Worm (Caenorhabditis elegans) whole organism, young adult: ENCODE results near the gene C54C6.5.

Experiments
- B0035.1 ChIP-seq: sonication (generic microtip); optimal IDR thresholded peaks from 2 replicates; lab custom pipeline; 2016; ENCODE audit warnings: missing genetic modification characterization, mild to moderate bottlenecking, missing compliant biosample characterization, missing genotype, missing genetic modification reagents
- B0261.1 ChIP-seq: sonication (generic microtip); optimal IDR thresholded peaks from 2 replicates; lab custom pipeline; 2016; ENCODE audit warnings: mild to moderate bottlenecking, missing genetic modification characterization, moderate library complexity, missing compliant biosample characterization
- B0336.3 ChIP-seq: fragments of 200-800 bp; sonication (Bioruptor generic); IDR thresholded peaks from 2 replicates; pipeline ENCODE4 v1.3.6; 2022; ENCODE audit warnings: missing genetic modification characterization, missing compliant biosample characterization
- F33H1.4 ChIP-seq: fragments of 200-800 bp; sonication (Bioruptor generic); IDR thresholded peaks from 2 replicates; pipeline ENCODE4 v1.3.6; 2022; ENCODE audit warnings: missing genetic modification reagents, missing genetic modification characterization, missing compliant biosample characterization
- F57A8.1 ChIP-seq: fragments of 200-800 bp; sonication (Bioruptor generic); optimal IDR thresholded peaks from 2 replicates; lab custom pipeline; 2018; ENCODE audit warnings: mild to moderate bottlenecking, missing genetic modification characterization, moderate library complexity, missing compliant biosample characterization
- T26A5.8 ChIP-seq: sonication (generic microtip); optimal IDR thresholded peaks from 2 replicates; lab custom pipeline; 2016; ENCODE audit warnings: missing genetic modification characterization, missing compliant biosample characterization
- Y53G8AR.9 ChIP-seq: fragments of 200-800 bp; sonication (Bioruptor generic); conservative IDR thresholded peaks from 2 replicates; pipeline ENCODE4 v1.3.6; 2022; ENCODE audit warnings: missing genetic modification reagents, missing genetic modification characterization, missing compliant biosample characterization
- Y56A3A.18 ChIP-seq: fragments of 200-800 bp; sonication (Bioruptor generic); IDR thresholded peaks from 2 replicates; pipeline ENCODE4 v1.3.6; 2022; ENCODE audit warnings: missing genetic modification reagents, missing genetic modification characterization, missing compliant biosample characterization
- Y79H2A.3 ChIP-seq: fragments of 200-800 bp; sonication (Bioruptor generic); conservative IDR thresholded peaks from 2 replicates; pipeline ENCODE4 v1.3.6; 2022; ENCODE audit warnings: missing genetic modification reagents, missing genetic modification characterization, missing compliant biosample characterization
- ama-1 ChIP-seq, 3 experiments: fragments of 150-350 bp in 1 of 3; sonication (generic microtip) in 2 of 3; optimal IDR thresholded peaks; 2 replicates each; lab custom pipeline; 2014 to 2018; ENCODE audit warnings: missing biosample characterization in 2 of 3, missing genetic modification characterization in 2 of 3, missing genetic modification reagents in 2 of 3
- aptf-3 ChIP-seq: fragments of 200-800 bp; sonication (Bioruptor generic); IDR thresholded peaks from 2 replicates; pipeline ENCODE4 v1.3.6; 2022; ENCODE audit warnings: missing genetic modification characterization, missing compliant biosample characterization
- athp-1 ChIP-seq: sonication (generic microtip); optimal IDR thresholded peaks from 2 replicates; lab custom pipeline; 2017; ENCODE audit warnings: mild to moderate bottlenecking, missing genetic modification characterization, missing compliant biosample characterization
- ceh-100 ChIP-seq: fragments of 200-800 bp; sonication (Bioruptor generic); IDR thresholded peaks from 2 replicates; pipeline ENCODE4 v1.3.6; 2022; ENCODE audit warnings: missing genetic modification reagents, missing genetic modification characterization, missing compliant biosample characterization
- ceh-58 ChIP-seq: fragments of 200-800 bp; sonication (Bioruptor generic); IDR thresholded peaks from 2 replicates; pipeline ENCODE4 v1.3.6; 2022; ENCODE audit warnings: missing genetic modification characterization, missing compliant biosample characterization
- chd-7 ChIP-seq: sonication (generic microtip); optimal IDR thresholded peaks from 2 replicates; lab custom pipeline; 2016; ENCODE audit warnings: mild to moderate bottlenecking, missing genetic modification characterization, moderate library complexity, missing compliant biosample characterization
- dpl-1 ChIP-seq: fragments of 150-350 bp; optimal IDR thresholded peaks from 2 replicates; lab custom pipeline; 2014; ENCODE audit warnings: missing biosample characterization, missing genetic modification reagents, missing genetic modification characterization
- ets-4 ChIP-seq: fragments of 200-800 bp; sonication (Bioruptor generic); optimal IDR thresholded peaks from 2 replicates; lab custom pipeline; 2018; ENCODE audit warnings: mild to moderate bottlenecking, missing genetic modification characterization, missing compliant biosample characterization
- him-1 ChIP-seq: sonication (generic microtip); optimal IDR thresholded peaks from 2 replicates; lab custom pipeline; 2016; ENCODE audit warnings: missing genotype, missing genetic modification reagents, missing genetic modification characterization, missing compliant biosample characterization
- hlh-12 ChIP-seq: sonication (generic microtip); optimal IDR thresholded peaks from 2 replicates; lab custom pipeline; 2016; ENCODE audit warnings: missing genetic modification characterization, missing compliant biosample characterization
- hmg-20 ChIP-seq: fragments of 200-800 bp; sonication (Bioruptor generic); IDR thresholded peaks from 2 replicates; pipeline ENCODE4 v1.3.6; 2022; ENCODE audit warnings: missing genetic modification reagents, missing genetic modification characterization, missing compliant biosample characterization
- hrde-1 ChIP-seq: sonication (generic microtip); optimal IDR thresholded peaks from 2 replicates; lab custom pipeline; 2016; ENCODE audit warnings: missing genetic modification characterization, mild to moderate bottlenecking, missing compliant biosample characterization, moderate library complexity, missing genotype, missing genetic modification reagents, borderline replicate concordance
- hsf-1 ChIP-seq: fragments of 200-800 bp; sonication (Bioruptor generic); IDR thresholded peaks from 2 replicates; pipeline ENCODE4 v1.3.6; 2022; ENCODE audit warnings: missing genetic modification reagents, missing genetic modification characterization, missing compliant biosample characterization
- let-526 ChIP-seq: fragments of 200-800 bp; sonication (Bioruptor generic); IDR thresholded peaks from 2 replicates; pipeline ENCODE4 v1.3.6; 2022; ENCODE audit warnings: missing genetic modification reagents, missing genetic modification characterization, missing compliant biosample characterization
- let-607 ChIP-seq, 2 experiments: fragments of 200-800 bp in 1 of 2; sonication (Bioruptor generic) in 1 of 2; sonication (generic microtip) in 1 of 2; optimal IDR thresholded peaks; 2 replicates each; lab custom pipeline; 2016 to 2018; ENCODE audit warnings: mild to moderate bottlenecking in 2 of 2, missing compliant biosample characterization in 2 of 2, missing genetic modification characterization in 2 of 2, moderate library complexity in 2 of 2, missing genotype in 1 of 2
- lin-35 ChIP-seq, 3 experiments: fragments of 150-350 bp in 2 of 3; sonication (generic microtip) in 1 of 3; optimal IDR thresholded peaks; 2 replicates each; lab custom pipeline; 2014 to 2018; ENCODE audit warnings: missing biosample characterization in 3 of 3, missing genetic modification characterization in 3 of 3, missing genetic modification reagents in 3 of 3
- lin-54 ChIP-seq: fragments of 200-800 bp; sonication (Bioruptor generic); optimal IDR thresholded peaks from 2 replicates; lab custom pipeline; 2018; ENCODE audit warnings: mild to moderate bottlenecking, missing genetic modification characterization, missing compliant biosample characterization
- lsl-1 ChIP-seq: fragments of 200-800 bp; sonication (Bioruptor generic); optimal IDR thresholded peaks from 2 replicates; lab custom pipeline; 2018; ENCODE audit warnings: mild to moderate bottlenecking, missing genetic modification characterization, moderate library complexity, missing compliant biosample characterization
- madf-6 ChIP-seq: fragments of 200-800 bp; sonication (Bioruptor generic); IDR thresholded peaks from 2 replicates; pipeline ENCODE4 v1.3.6; 2022; ENCODE audit warnings: missing genetic modification reagents, missing genetic modification characterization, missing compliant biosample characterization
- mel-28 ChIP-seq: sonication (generic microtip); optimal IDR thresholded peaks from 2 replicates; lab custom pipeline; 2016; ENCODE audit warnings: borderline replicate concordance, mild to moderate bottlenecking, missing genetic modification characterization, missing compliant biosample characterization
- nfya-1 ChIP-seq: sonication (generic microtip); optimal IDR thresholded peaks from 2 replicates; lab custom pipeline; 2017; ENCODE audit warnings: antibody characterized with exemption, missing compliant biosample characterization, missing genetic modification characterization, borderline replicate concordance; ENCODE audit not compliant: insufficient read depth
- nfya-2 ChIP-seq: fragments of 200-800 bp; sonication (Bioruptor generic); IDR thresholded peaks from 2 replicates; pipeline ENCODE4 v1.3.6; 2022; ENCODE audit warnings: missing genetic modification reagents, missing genetic modification characterization, missing compliant biosample characterization
- nhr-120 ChIP-seq: fragments of 200-800 bp; sonication (Bioruptor generic); IDR thresholded peaks from 2 replicates; pipeline ENCODE4 v1.3.6; 2022; ENCODE audit warnings: missing genetic modification characterization, missing compliant biosample characterization
- nhr-27 ChIP-seq: fragments of 200-800 bp; sonication (Bioruptor generic); optimal IDR thresholded peaks from 2 replicates; lab custom pipeline; 2018; ENCODE audit warnings: mild to moderate bottlenecking, missing genetic modification characterization, moderate library complexity, missing compliant biosample characterization
- nhr-90 ChIP-seq: sonication (generic microtip); optimal IDR thresholded peaks from 2 replicates; lab custom pipeline; 2016; ENCODE audit warnings: missing genotype, mild to moderate bottlenecking, missing genetic modification characterization, missing compliant biosample characterization
- repo-1 ChIP-seq: sonication (generic microtip); optimal IDR thresholded peaks from 2 replicates; lab custom pipeline; 2017; ENCODE audit warnings: mild to moderate bottlenecking, missing genetic modification characterization, missing compliant biosample characterization
- snpc-1.1 ChIP-seq: sonication (generic microtip); optimal IDR thresholded peaks from 2 replicates; lab custom pipeline; 2017; ENCODE audit warnings: missing genetic modification characterization, mild to moderate bottlenecking, missing compliant biosample characterization, antibody characterized with exemption, moderate library complexity, missing genotype, missing genetic modification reagents; ENCODE audit not compliant: insufficient read depth
- snpc-1.3 ChIP-seq: sonication (generic microtip); optimal IDR thresholded peaks from 2 replicates; lab custom pipeline; 2017; ENCODE audit warnings: missing genetic modification characterization, mild to moderate bottlenecking, missing compliant biosample characterization, antibody characterized with exemption, moderate library complexity, missing genotype, missing genetic modification reagents; ENCODE audit not compliant: insufficient read depth
- somi-1 ChIP-seq: fragments of 200-800 bp; sonication (Bioruptor generic); optimal IDR thresholded peaks from 2 replicates; lab custom pipeline; 2018; ENCODE audit warnings: mild to moderate bottlenecking, missing genetic modification characterization, missing compliant biosample characterization
- tbp1 ChIP-seq: fragments of 200-800 bp; sonication (Bioruptor generic); optimal IDR thresholded peaks from 2 replicates; lab custom pipeline; 2018; ENCODE audit warnings: mild to moderate bottlenecking, missing genetic modification characterization, missing compliant biosample characterization
- tlf-1 ChIP-seq: fragments of 200-800 bp; sonication (Bioruptor generic); optimal IDR thresholded peaks from 2 replicates; lab custom pipeline; 2018; ENCODE audit warnings: mild to moderate bottlenecking, missing genetic modification characterization, missing compliant biosample characterization
- unc-130 ChIP-seq: sonication (generic microtip); optimal IDR thresholded peaks from 2 replicates; lab custom pipeline; 2016; ENCODE audit warnings: missing genetic modification reagents, missing genetic modification characterization, missing compliant biosample characterization
- zim-3 ChIP-seq: sonication (generic microtip); optimal IDR thresholded peaks from 2 replicates; lab custom pipeline; 2017; ENCODE audit warnings: mild to moderate bottlenecking, missing genetic modification characterization, moderate library complexity, missing compliant biosample characterization
- ztf-18 ChIP-seq: sonication (generic microtip); optimal IDR thresholded peaks from 2 replicates; lab custom pipeline; 2016; ENCODE audit warnings: missing genotype, mild to moderate bottlenecking, missing genetic modification characterization, missing compliant biosample characterization
- ztf-25 ChIP-seq: fragments of 200-800 bp; sonication (Bioruptor generic); IDR thresholded peaks from 2 replicates; pipeline ENCODE4 v1.3.6; 2022; ENCODE audit warnings: missing genetic modification reagents, missing genetic modification characterization, missing compliant biosample characterization

The C54C6.5 gene

ce11 chrIII:3502215-3502838 lies 47.3 kb downstream of the C54C6.5 start, which contains the start of gene M01F1.8:
M01F1.8 (minus strand) TSS chrIII:3502549.
- TF ChIP-seq ceh-100 (GFP tag; lab: Robert Waterston, UW) = 0 out of 2 replicates have a peak, but pooled peaks have one; percentile 17
- no peak for TF ChIP-seq repo-1 (tag; lab: Kevin White, UChicago)
- TF ChIP-seq madf-6 (GFP tag; lab: Robert Waterston, UW) = peak; percentile 48
- peak; percentile 25 for TF ChIP-seq T26A5.8 (tag; lab: Kevin White, UChicago)
- no peak for TF ChIP-seq somi-1 (GFP tag; lab: Kevin White, UChicago)
- peak; percentile 52 for TF ChIP-seq him-1 (tag; lab: Kevin White, UChicago)
- peak; percentile 19 for TF ChIP-seq ztf-18 (tag; lab: Kevin White, UChicago)
- TF ChIP-seq tbp1 (GFP tag; lab: Kevin White, UChicago) = peak; percentile 27
- TF ChIP-seq nhr-27 (tag; lab: Kevin White, UChicago) = peak; percentile 66
- peak in 1 of 3 experiments; percentile 40 for TF ChIP-seq lin-35 (GFP tag; optimal IDR thresholded peaks at IDR 0.05; lab: Kevin White, UChicago)
- 0 out of 2 replicates have a peak, but pooled peaks have one; percentile 16 for TF ChIP-seq Y53G8AR.9 (GFP tag; lab: Robert Waterston, UW)
- no peak for TF ChIP-seq dpl-1 (GFP tag; lab: Kevin White, UChicago)
- TF ChIP-seq ets-4 (GFP tag; lab: Kevin White, UChicago) = no peak
- TF ChIP-seq hrde-1 (tag; lab: Kevin White, UChicago) = peak; percentile 63
- no peak for TF ChIP-seq F57A8.1
- peak; percentile 28 for TF ChIP-seq lsl-1 (GFP tag; lab: Kevin White, UChicago)
- no peak for TF ChIP-seq B0035.1 (tag; lab: Kevin White, UChicago)
- peak; percentile 33 for TF ChIP-seq snpc-1.3
- no peak for TF ChIP-seq ama-1 (optimal IDR thresholded peaks at IDR 0.05; lab: Kevin White, UChicago)
- TF ChIP-seq ama-1 (GFP tag; optimal IDR thresholded peaks at IDR 0.05; lab: Kevin White, UChicago) = peak in 1 of 2 experiments; percentile 45
- peak; percentile 20; the same call in 1 of the 2 replicates for TF ChIP-seq B0336.3
- peak; percentile 62 for TF ChIP-seq lin-54 (GFP tag; lab: Kevin White, UChicago)
- 0 out of 2 replicates have a peak, but pooled peaks have one; percentile 54 for TF ChIP-seq nfya-2
- TF ChIP-seq F33H1.4 = peak; percentile 22; the same call in 1 of the 2 replicates
- TF ChIP-seq Y56A3A.18 = 0 out of 2 replicates have a peak, but pooled peaks have one; percentile 26
- no peak for TF ChIP-seq hmg-20 (GFP tag; lab: Robert Waterston, UW)
- peak; percentile 2 for TF ChIP-seq tlf-1 (GFP tag; lab: Kevin White, UChicago)
- peak; percentile 61 for TF ChIP-seq unc-130 (GFP tag; lab: Kevin White, UChicago)
- TF ChIP-seq hsf-1 (GFP tag; lab: Robert Waterston, UW) = 0 out of 2 replicates have a peak, but pooled peaks have one; percentile 56

ce11 chrIII:3499850-3500249 lies 49.8 kb downstream of the C54C6.5 start:
- TF ChIP-seq aptf-3 (no peak), let-607 (tag; optimal IDR thresholded peaks at IDR 0.05; lab: Kevin White, UChicago) (no peak), nfya-1 (tag; lab: Kevin White, UChicago) (no peak), unc-130 (GFP tag; lab: Kevin White, UChicago) (no peak), nhr-120 (no peak), hmg-20 (GFP tag; lab: Robert Waterston, UW) (no peak), athp-1 (tag; lab: Kevin White, UChicago) (no peak), mel-28 (no peak), hrde-1 (tag; lab: Kevin White, UChicago) (no peak), Y79H2A.3 (GFP tag; lab: Robert Waterston, UW) (no peak), nhr-90 (tag; lab: Kevin White, UChicago) (no peak), ceh-58 (GFP tag; lab: Robert Waterston, UW) (no peak), chd-7 (peak; percentile 18), B0336.3 (no peak), zim-3 (tag; lab: Kevin White, UChicago) (no peak), Y53G8AR.9 (GFP tag; lab: Robert Waterston, UW) (no peak), ama-1 (optimal IDR thresholded peaks at IDR 0.05; lab: Kevin White, UChicago) (no peak), ama-1 (GFP tag; optimal IDR thresholded peaks at IDR 0.05; lab: Kevin White, UChicago) (no peak), T26A5.8 (tag; lab: Kevin White, UChicago) (no peak), B0261.1 (tag; lab: Kevin White, UChicago) (no peak), hlh-12 (tag; lab: Kevin White, UChicago) (no peak), ztf-25 (GFP tag; lab: Robert Waterston, UW) (no peak), Y56A3A.18 (no peak), let-526 (peak; percentile 72; the same call in 1 of the 2 replicates), snpc-1.1 (tag; lab: Kevin White, UChicago) (no peak)
